Worm (Caenorhabditis elegans) whole organism, midembryonic: ENCODE measurements around the gene hst-3.2.

Experiments
- T22C8.4 ChIP-seq: fragments of 200-800 bp; sonication (Bioruptor generic); IDR thresholded peaks from 2 replicates; pipeline ENCODE4 v1.3.6; 2022; ENCODE audit warnings: missing genetic modification characterization, missing compliant biosample characterization
- cog-1 ChIP-seq: sonication (generic microtip); optimal IDR thresholded peaks from 2 replicates; lab custom pipeline; 2016; ENCODE audit warnings: missing genetic modification characterization, missing compliant biosample characterization
- flt-1 ChIP-seq: fragments of 200-800 bp; sonication (Bioruptor generic); IDR thresholded peaks from 2 replicates; pipeline ENCODE4 v1.3.6; 2022; ENCODE audit warnings: missing genetic modification characterization, missing compliant biosample characterization
- klf-2 ChIP-seq: fragments of 200-800 bp; sonication (Bioruptor generic); conservative IDR thresholded peaks from 2 replicates; pipeline ENCODE4 v1.3.6; 2022; ENCODE audit warnings: missing genetic modification reagents, missing genetic modification characterization, missing compliant biosample characterization
- med-1 ChIP-seq: sonication (generic microtip); optimal IDR thresholded peaks from 2 replicates; lab custom pipeline; 2017; ENCODE audit warnings: missing genetic modification characterization, mild to moderate bottlenecking, missing compliant biosample characterization, antibody characterized with exemption, missing genetic modification reagents; ENCODE audit not compliant: insufficient read depth
- ref-1 ChIP-seq: fragments of 200-800 bp; sonication (Bioruptor generic); conservative IDR thresholded peaks from 2 replicates; pipeline ENCODE4 v1.3.6; 2022; ENCODE audit warnings: missing genetic modification reagents, missing genetic modification characterization, missing compliant biosample characterization
- tab-1 ChIP-seq: fragments of 200-800 bp; sonication (Bioruptor generic); IDR thresholded peaks from 2 replicates; pipeline ENCODE4 v1.3.6; 2022; ENCODE audit warnings: missing genetic modification characterization, missing compliant biosample characterization
- ztf-29 ChIP-seq: fragments of 200-800 bp; sonication (Bioruptor generic); IDR thresholded peaks from 2 replicates; pipeline ENCODE4 v1.3.6; 2022; ENCODE audit warnings: missing genetic modification reagents, missing genetic modification characterization, missing compliant biosample characterization

- TF ChIP-seq flt-1 (GFP tag; lab: Robert Waterston, UW), result no peak
- TF ChIP-seq med-1, result no peak
- TF ChIP-seq cog-1 (tag; lab: Kevin White, UChicago), result peak; percentile 59
- TF ChIP-seq klf-2 (GFP tag; lab: Robert Waterston, UW), result no peak
- no peak for TF ChIP-seq T22C8.4 (GFP tag; lab: Robert Waterston, UW)
- TF ChIP-seq tab-1 (GFP tag; lab: Robert Waterston, UW), result no peak
- no peak for TF ChIP-seq ztf-29 (GFP tag; lab: Robert Waterston, UW)
- no peak for TF ChIP-seq ref-1
Observed at ce11 chrX:2920456-2920855, 3.3 kb downstream of the hst-3.2 start.
